Worm (Caenorhabditis elegans) whole organism, L2 larva: ENCODE results near the gene R04E5.8.

Source experiments
- C34F6.9 ChIP-seq: fragments of 150-350 bp; optimal IDR thresholded peaks from 2 replicates; lab custom pipeline; 2014; ENCODE audit warnings: missing biosample characterization, missing genetic modification characterization
- F13H6.1 ChIP-seq: sonication (generic microtip); optimal IDR thresholded peaks from 2 replicates; lab custom pipeline; 2016; ENCODE audit warnings: missing genetic modification characterization, missing compliant biosample characterization
- alr-1 ChIP-seq: fragments of 150-350 bp; optimal IDR thresholded peaks from 2 replicates; lab custom pipeline; 2014; ENCODE audit warnings: missing biosample characterization, missing genetic modification characterization
- aly-2 ChIP-seq: fragments of 150-350 bp; optimal IDR thresholded peaks from 2 replicates; lab custom pipeline; 2014; ENCODE audit warnings: missing biosample characterization, missing genetic modification characterization
- ama-1 ChIP-seq: fragments of 150-350 bp; optimal IDR thresholded peaks from 2 replicates; lab custom pipeline; 2018; ENCODE audit warnings: inconsistent platforms
- blmp-1 ChIP-seq: sonication (generic microtip); optimal IDR thresholded peaks from 2 replicates; lab custom pipeline; 2017; ENCODE audit warnings: missing genetic modification characterization, mild to moderate bottlenecking, missing compliant biosample characterization, antibody characterized with exemption, moderate library complexity; ENCODE audit not compliant: insufficient read depth
- ceh-82 ChIP-seq: fragments of 150-350 bp; optimal IDR thresholded peaks from 2 replicates; lab custom pipeline; 2014; ENCODE audit warnings: missing biosample characterization, missing genetic modification characterization
- crh-2 ChIP-seq: sonication (generic microtip); optimal IDR thresholded peaks from 2 replicates; lab custom pipeline; 2017; ENCODE audit warnings: missing biosample characterization, missing genetic modification characterization
- dmd-4 ChIP-seq: sonication (generic microtip); optimal IDR thresholded peaks from 2 replicates; lab custom pipeline; 2017; ENCODE audit warnings: missing biosample characterization, missing genetic modification characterization
- egl-27 ChIP-seq: sonication (generic microtip); optimal IDR thresholded peaks from 3 replicates; lab custom pipeline; 2017; ENCODE audit warnings: missing biosample characterization, missing genetic modification reagents, missing genetic modification characterization
- fos-1 ChIP-seq: fragments of 150-350 bp; optimal IDR thresholded peaks from 2 replicates; lab custom pipeline; 2014; ENCODE audit warnings: missing biosample characterization, missing genetic modification characterization
- gmeb-1 ChIP-seq: fragments of 150-350 bp; optimal IDR thresholded peaks from 2 replicates; lab custom pipeline; 2014; ENCODE audit warnings: missing biosample characterization, missing genetic modification characterization
- lin-13 ChIP-seq: fragments of 150-350 bp; optimal IDR thresholded peaks from 2 replicates; lab custom pipeline; 2014; ENCODE audit warnings: missing biosample characterization, missing genetic modification reagents, missing genetic modification characterization
- lin-39 ChIP-seq: fragments of 150-350 bp; optimal IDR thresholded peaks from 2 replicates; lab custom pipeline; 2014; ENCODE audit warnings: missing biosample characterization, missing genetic modification reagents, missing genetic modification characterization
- lsy-2 ChIP-seq, 2 experiments: fragments of 150-350 bp in 1 of 2; sonication (generic microtip) in 1 of 2; optimal IDR thresholded peaks; 2 replicates each; lab custom pipeline; 2014 to 2017; ENCODE audit warnings: missing biosample characterization in 2 of 2, missing genetic modification characterization in 2 of 2
- mab-5 ChIP-seq: fragments of 150-350 bp; optimal IDR thresholded peaks from 2 replicates; lab custom pipeline; 2014; ENCODE audit warnings: missing biosample characterization, missing genetic modification characterization
- mbf-1 ChIP-seq: sonication (generic microtip); optimal IDR thresholded peaks from 2 replicates; lab custom pipeline; 2017; ENCODE audit warnings: missing biosample characterization, missing genetic modification characterization
- nhr-11 ChIP-seq: fragments of 150-350 bp; optimal IDR thresholded peaks from 2 replicates; lab custom pipeline; 2014; ENCODE audit warnings: missing biosample characterization, missing genetic modification characterization
- nhr-12 ChIP-seq: fragments of 150-350 bp; optimal IDR thresholded peaks from 2 replicates; lab custom pipeline; 2014; ENCODE audit warnings: missing biosample characterization, missing genetic modification characterization
- nhr-129 ChIP-seq: fragments of 150-350 bp; optimal IDR thresholded peaks from 2 replicates; lab custom pipeline; 2014; ENCODE audit warnings: missing biosample characterization, missing genetic modification characterization
- nhr-21 ChIP-seq: fragments of 150-350 bp; optimal IDR thresholded peaks from 2 replicates; lab custom pipeline; 2014; ENCODE audit warnings: missing biosample characterization, missing genetic modification characterization
- nhr-23 ChIP-seq: fragments of 150-350 bp; optimal IDR thresholded peaks from 2 replicates; lab custom pipeline; 2014; ENCODE audit warnings: missing biosample characterization, missing genetic modification reagents, missing genetic modification characterization
- nhr-237 ChIP-seq: fragments of 150-350 bp; optimal IDR thresholded peaks from 2 replicates; lab custom pipeline; 2014; ENCODE audit warnings: missing biosample characterization, missing genetic modification characterization
- nhr-25 ChIP-seq: fragments of 150-350 bp; sonication (generic microtip); optimal IDR thresholded peaks from 3 replicates; lab custom pipeline; 2014; ENCODE audit warnings: missing biosample characterization, missing genetic modification characterization
- peb-1 ChIP-seq: fragments of 150-350 bp; optimal IDR thresholded peaks from 2 replicates; lab custom pipeline; 2014; ENCODE audit warnings: missing biosample characterization, missing genetic modification characterization
- sem-4 ChIP-seq: fragments of 150-350 bp; optimal IDR thresholded peaks from 2 replicates; lab custom pipeline; 2014; ENCODE audit warnings: missing biosample characterization, missing genetic modification reagents, missing genetic modification characterization
- skn-1 ChIP-seq: sonication (generic microtip); optimal IDR thresholded peaks from 2 replicates; lab custom pipeline; 2017; ENCODE audit warnings: missing biosample characterization, missing genetic modification characterization
- sma-3 ChIP-seq: sonication (generic microtip); optimal IDR thresholded peaks from 2 replicates; lab custom pipeline; 2016; ENCODE audit warnings: missing genetic modification reagents, missing genetic modification characterization, missing compliant biosample characterization
- sma-9 ChIP-seq, 2 experiments: fragments of 150-350 bp in 1 of 2; sonication (generic microtip) in 1 of 2; optimal IDR thresholded peaks; 2 replicates each; lab custom pipeline; 2014 to 2016; ENCODE audit warnings: missing genetic modification characterization in 2 of 2, mild to moderate bottlenecking in 1 of 2, missing biosample characterization in 1 of 2, missing compliant biosample characterization in 1 of 2, missing genetic modification reagents in 1 of 2, moderate library complexity in 1 of 2
- unc-39 ChIP-seq: fragments of 150-350 bp; optimal IDR thresholded peaks from 2 replicates; lab custom pipeline; 2014; ENCODE audit warnings: missing biosample characterization, missing genetic modification characterization
- unc-55 ChIP-seq: fragments of 150-350 bp; sonication (generic microtip); optimal IDR thresholded peaks from 3 replicates; lab custom pipeline; 2014; ENCODE audit warnings: missing biosample characterization, missing genetic modification reagents, missing genetic modification characterization
- unc-62 ChIP-seq: fragments of 150-350 bp; optimal IDR thresholded peaks from 2 replicates; lab custom pipeline; 2014; ENCODE audit warnings: missing biosample characterization, missing genetic modification reagents, missing genetic modification characterization
- zag-1 ChIP-seq: fragments of 150-350 bp; optimal IDR thresholded peaks from 2 replicates; lab custom pipeline; 2014; ENCODE audit warnings: missing biosample characterization, missing genetic modification characterization
- ztf-1 ChIP-seq: fragments of 200-800 bp; sonication (Bioruptor generic); conservative IDR thresholded peaks from 2 replicates; pipeline ENCODE4 v1.3.6; 2022; ENCODE audit warnings: missing genetic modification characterization, missing compliant biosample characterization
- ztf-4 ChIP-seq: fragments of 150-350 bp; optimal IDR thresholded peaks from 2 replicates; lab custom pipeline; 2014; ENCODE audit warnings: missing biosample characterization, missing genetic modification characterization

Gene R04E5.8

ce11 chrX:8835405-8835804 lies 29.5 kb upstream of the R04E5.8 start, which contains the start of gene sec-15:
sec-15 (minus strand) TSS chrX:8835715.
- no peak for TF ChIP-seq alr-1 (tag; lab: Kevin White, UChicago)
- TF ChIP-seq mbf-1 (tag; lab: Kevin White, UChicago), result no peak
- TF ChIP-seq mab-5 (tag; lab: Kevin White, UChicago), result no peak
- no peak for TF ChIP-seq egl-27 (tag; lab: Kevin White, UChicago)
- no peak for TF ChIP-seq lin-39
- no peak for TF ChIP-seq zag-1 (tag; lab: Kevin White, UChicago)
- no peak for TF ChIP-seq nhr-11 (tag; lab: Kevin White, UChicago)

ce11 chrX:8831162-8831561 lies 25.2 kb upstream of the R04E5.8 start, which contains the start of gene C28G1.6:
C28G1.6 (minus strand) TSS chrX:8831262.
- TF ChIP-seq skn-1 (tag; lab: Kevin White, UChicago), result no peak
- peak; percentile 11 for TF ChIP-seq fos-1 (tag; lab: Kevin White, UChicago)
- TF ChIP-seq, all 48 proteins: peak for 1

- TF ChIP-seq fos-1 (tag; lab: Kevin White, UChicago) (peak; percentile 71), mab-5 (tag; lab: Kevin White, UChicago) (no peak)
These were observed 22.4 kb upstream of the R04E5.8 start, which contains the start of gene rcs-1 for ce11 chrX:8828365-8828764. rcs-1 (minus strand) TSS chrX:8828540.

ce11 chrX:8824437-8824836 lies 18.5 kb upstream of the R04E5.8 start, which contains the start of gene ifd-1:
ifd-1 (minus strand) TSS chrX:8824448.
- peak; percentile 14 for TF ChIP-seq F13H6.1 (tag; lab: Kevin White, UChicago)
- TF ChIP-seq unc-55 (GFP tag; lab: Kevin White, UChicago), result no peak
- peak; percentile 61 for TF ChIP-seq sma-9 (GFP tag; optimal IDR thresholded peaks at IDR 0.05; lab: Kevin White, UChicago)
- no peak for TF ChIP-seq sma-9 (tag; optimal IDR thresholded peaks at IDR 0.05; lab: Kevin White, UChicago)
- peak; percentile 54 for TF ChIP-seq crh-2
- peak; percentile 96 for TF ChIP-seq fos-1 (tag; lab: Kevin White, UChicago)
- no peak for TF ChIP-seq nhr-237 (tag; lab: Kevin White, UChicago)
- TF ChIP-seq sem-4 (tag; lab: Kevin White, UChicago), result no peak
- no peak for TF ChIP-seq blmp-1
- no peak for TF ChIP-seq alr-1 (tag; lab: Kevin White, UChicago)
- no peak for TF ChIP-seq lsy-2 (tag; optimal IDR thresholded peaks at IDR 0.05; lab: Kevin White, UChicago)
- TF ChIP-seq peb-1 (tag; lab: Kevin White, UChicago), result no peak
- TF ChIP-seq lin-39, result no peak
- TF ChIP-seq nhr-25 (tag; lab: Kevin White, UChicago), result no peak
- TF ChIP-seq mab-5 (tag; lab: Kevin White, UChicago), result no peak
- TF ChIP-seq nhr-12 (tag; lab: Kevin White, UChicago), result no peak
- no peak for TF ChIP-seq C34F6.9
- TF ChIP-seq nhr-129, result peak; percentile 8
- no peak for TF ChIP-seq ztf-1 (GFP tag; lab: Robert Waterston, UW)
- TF ChIP-seq nhr-21, result no peak
- TF ChIP-seq ceh-82 (tag; lab: Kevin White, UChicago), result no peak
- TF ChIP-seq dmd-4 (tag; lab: Kevin White, UChicago), result no peak
- no peak for TF ChIP-seq ztf-4 (tag; lab: Kevin White, UChicago)
- no peak for TF ChIP-seq unc-62
- no peak for TF ChIP-seq nhr-23 (tag; lab: Kevin White, UChicago)
- TF ChIP-seq gmeb-1 (tag; lab: Kevin White, UChicago), result no peak

DNA sequence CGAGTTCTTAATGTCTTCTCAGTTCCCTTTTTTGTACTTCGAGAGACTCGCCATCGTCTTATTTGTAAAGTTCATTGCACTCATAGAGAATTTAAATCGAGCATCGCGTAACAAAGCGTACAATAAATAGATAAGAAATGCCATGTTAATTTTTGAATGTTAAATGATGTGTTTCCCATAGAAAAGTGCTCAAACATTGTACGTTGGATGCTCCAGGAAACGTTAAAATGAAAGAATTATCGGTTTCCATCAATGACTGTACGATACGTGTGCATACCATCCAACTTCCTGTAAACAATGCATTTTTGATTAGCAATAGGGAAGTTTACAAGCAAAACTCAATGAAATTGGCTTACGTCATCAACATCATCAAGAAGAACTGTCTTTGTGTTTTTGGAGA lies 14.7 kb upstream of the R04E5.8 start:
- TF ChIP-seq aly-2 (tag; lab: Kevin White, UChicago) (no peak), crh-2 (peak; percentile 68), sma-9 (GFP tag; optimal IDR thresholded peaks at IDR 0.05; lab: Kevin White, UChicago) (peak; percentile 23), sma-9 (tag; optimal IDR thresholded peaks at IDR 0.05; lab: Kevin White, UChicago) (no peak), ceh-82 (tag; lab: Kevin White, UChicago) (no peak), peb-1 (tag; lab: Kevin White, UChicago) (no peak), nhr-23 (tag; lab: Kevin White, UChicago) (no peak), fos-1 (tag; lab: Kevin White, UChicago) (peak; percentile 92), nhr-25 (tag; lab: Kevin White, UChicago) (no peak), sma-3 (GFP tag; lab: Kevin White, UChicago) (no peak), lin-39 (no peak), F13H6.1 (tag; lab: Kevin White, UChicago) (no peak), mbf-1 (tag; lab: Kevin White, UChicago) (no peak), blmp-1 (no peak), dmd-4 (tag; lab: Kevin White, UChicago) (no peak), unc-39 (tag; lab: Kevin White, UChicago) (no peak), ama-1 (lab: Kevin White, UChicago) (no peak), lin-13 (no peak), gmeb-1 (tag; lab: Kevin White, UChicago) (peak; percentile 3)
